Fruit fly (Drosophila melanogaster) whole organism, prepupa: Measurements from ENCODE around the gene CG14740.

Experiments used
- Blimp-1 ChIP-seq: fragments of 200-800 bp; sonication (Bioruptor generic); optimal IDR thresholded peaks from 3 replicates; lab custom pipeline; 2017; ENCODE audit warnings: missing biosample characterization, missing genetic modification characterization, mild to moderate bottlenecking, moderate library complexity, missing genetic modification reagents
- CG10631 ChIP-seq: fragments of 200-800 bp; sonication (Bioruptor generic); optimal IDR thresholded peaks from 2 replicates; lab custom pipeline; 2016; ENCODE audit warnings: missing biosample characterization, missing genetic modification characterization
- CG10669 ChIP-seq: fragments of 200-800 bp; sonication (Bioruptor generic); optimal IDR thresholded peaks from 3 replicates; lab custom pipeline; 2018; ENCODE audit warnings: missing biosample characterization, mild to moderate bottlenecking, missing genetic modification characterization, moderate library complexity
- CG11294 ChIP-seq: fragments of 200-800 bp; sonication (Bioruptor generic); IDR thresholded peaks from 2 replicates; pipeline ENCODE4 v1.3.6; 2022; ENCODE audit warnings: missing biosample characterization, missing genetic modification characterization
- CG11762 ChIP-seq: fragments of 200-800 bp; sonication (Bioruptor generic); optimal IDR thresholded peaks from 3 replicates; lab custom pipeline; 2016; ENCODE audit warnings: missing biosample characterization, missing genetic modification characterization; ENCODE audit not compliant: insufficient read depth
- CG16779 ChIP-seq: fragments of 200-800 bp; sonication (Bioruptor generic); optimal IDR thresholded peaks from 3 replicates; lab custom pipeline; 2017; ENCODE audit warnings: missing biosample characterization, mild to moderate bottlenecking, missing genetic modification characterization
- CG3032 ChIP-seq: fragments of 200-800 bp; optimal IDR thresholded peaks from 2 replicates; lab custom pipeline; 2019; ENCODE audit warnings: missing biosample characterization, mild to moderate bottlenecking, missing genetic modification characterization, moderate library complexity
- CG31627 ChIP-seq: fragments of 200-800 bp; sonication (Bioruptor generic); optimal IDR thresholded peaks from 3 replicates; lab custom pipeline; 2016; ENCODE audit warnings: missing biosample characterization, missing genetic modification characterization
- CG32006 ChIP-seq: fragments of 200-800 bp; sonication (Bioruptor generic); optimal IDR thresholded peaks from 3 replicates; lab custom pipeline; 2017; ENCODE audit warnings: missing biosample characterization, mild to moderate bottlenecking, missing genetic modification characterization
- CG34406 ChIP-seq: fragments of 200-800 bp; sonication (Bioruptor generic); optimal IDR thresholded peaks from 3 replicates; lab custom pipeline; 2016; ENCODE audit warnings: missing biosample characterization, missing genetic modification characterization
- CG3919 ChIP-seq: fragments of 200-800 bp; sonication (Bioruptor generic); optimal IDR thresholded peaks from 3 replicates; lab custom pipeline; 2016; ENCODE audit warnings: missing biosample characterization, missing genetic modification characterization
- CG4318 ChIP-seq: fragments of 200-800 bp; sonication (Bioruptor generic); optimal IDR thresholded peaks from 3 replicates; lab custom pipeline; 2017; ENCODE audit warnings: missing biosample characterization, mild to moderate bottlenecking, missing genetic modification characterization
- CG6163 ChIP-seq: fragments of 200-800 bp; sonication (Bioruptor generic); IDR thresholded peaks from 3 replicates; pipeline ENCODE4 v1.3.6; 2022; ENCODE audit warnings: missing biosample characterization, missing genetic modification characterization
- CG6808 ChIP-seq: fragments of 200-800 bp; sonication (Bioruptor generic); optimal IDR thresholded peaks from 3 replicates; lab custom pipeline; 2017; ENCODE audit warnings: missing biosample characterization, missing genetic modification characterization, mild to moderate bottlenecking, moderate library complexity, missing genetic modification reagents
- CG6854 ChIP-seq: fragments of 200-800 bp; sonication (Bioruptor generic); optimal IDR thresholded peaks from 2 replicates; lab custom pipeline; 2017; ENCODE audit warnings: missing biosample characterization, mild to moderate bottlenecking, missing genetic modification characterization
- CG7368 ChIP-seq: fragments of 200-800 bp; sonication (Bioruptor generic); optimal IDR thresholded peaks from 3 replicates; lab custom pipeline; 2016; ENCODE audit warnings: missing biosample characterization, missing genetic modification characterization
- CG8119 ChIP-seq: fragments of 200-800 bp; sonication (Bioruptor generic); IDR thresholded peaks from 3 replicates; pipeline ENCODE4 v1.3.6; 2022; ENCODE audit warnings: missing biosample characterization, missing genetic modification characterization
- CG8319 ChIP-seq: fragments of 200-800 bp; sonication (Bioruptor generic); optimal IDR thresholded peaks from 3 replicates; lab custom pipeline; 2016; ENCODE audit warnings: missing biosample characterization, missing genetic modification characterization
- Eip75B ChIP-seq: fragments of 200-800 bp; sonication (Bioruptor generic); optimal IDR thresholded peaks from 3 replicates; lab custom pipeline; 2016; ENCODE audit warnings: missing biosample characterization, missing genetic modification characterization
- Eip78C ChIP-seq: fragments of 200-800 bp; sonication (Bioruptor generic); peaks from one replicate; lab custom pipeline; 2016; ENCODE audit warnings: missing biosample characterization, missing genetic modification characterization
- Eip93F ChIP-seq: fragments of 200-800 bp; sonication (Bioruptor generic); optimal IDR thresholded peaks from 2 replicates; lab custom pipeline; 2016; ENCODE audit warnings: missing biosample characterization, mild to moderate bottlenecking, missing genetic modification characterization
- Ets96B ChIP-seq: fragments of 200-800 bp; optimal IDR thresholded peaks from 2 replicates; lab custom pipeline; 2019; ENCODE audit warnings: missing biosample characterization, mild to moderate bottlenecking, missing genetic modification characterization, moderate library complexity
- Gug ChIP-seq: fragments of 200-800 bp; sonication (Bioruptor generic); IDR thresholded peaks from 2 replicates; pipeline ENCODE4 v1.3.6; 2022; ENCODE audit warnings: missing biosample characterization, missing genetic modification characterization
- Hr38 ChIP-seq: sonication (Bioruptor generic); optimal IDR thresholded peaks from 2 replicates; lab custom pipeline; 2016; ENCODE audit warnings: missing biosample characterization, missing genetic modification characterization
- Hr39 ChIP-seq: fragments of 200-800 bp; sonication (Bioruptor generic); optimal IDR thresholded peaks from 2 replicates; lab custom pipeline; 2016; ENCODE audit warnings: missing biosample characterization, missing genetic modification characterization
- Hr4 ChIP-seq: fragments of 200-800 bp; sonication (Bioruptor generic); optimal IDR thresholded peaks from 3 replicates; lab custom pipeline; 2016; ENCODE audit warnings: missing biosample characterization, missing genetic modification characterization
- Lpt ChIP-seq: fragments of 200-800 bp; sonication (Bioruptor generic); optimal IDR thresholded peaks from 3 replicates; lab custom pipeline; 2016; ENCODE audit warnings: missing biosample characterization, missing genetic modification characterization
- Met ChIP-seq: fragments of 200-800 bp; sonication (Bioruptor generic); optimal IDR thresholded peaks from 3 replicates; lab custom pipeline; 2016; ENCODE audit warnings: missing biosample characterization, missing genetic modification characterization
- OdsH ChIP-seq: fragments of 200-800 bp; sonication (Bioruptor generic); optimal IDR thresholded peaks from 3 replicates; lab custom pipeline; 2016; ENCODE audit warnings: missing biosample characterization, missing genetic modification characterization
- Sox102F ChIP-seq: fragments of 200-800 bp; sonication (Bioruptor generic); optimal IDR thresholded peaks from 2 replicates; lab custom pipeline; 2016; ENCODE audit warnings: missing biosample characterization, mild to moderate bottlenecking, missing genetic modification characterization
- Sox14 ChIP-seq: fragments of 200-800 bp; sonication (Bioruptor generic); optimal IDR thresholded peaks from 3 replicates; lab custom pipeline; 2016; ENCODE audit warnings: missing biosample characterization, missing genetic modification characterization
- Sox15 ChIP-seq: fragments of 200-800 bp; sonication (Bioruptor generic); optimal IDR thresholded peaks from 3 replicates; lab custom pipeline; 2016; ENCODE audit warnings: missing biosample characterization, missing genetic modification characterization
- achi ChIP-seq: fragments of 200-800 bp; sonication (Bioruptor generic); optimal IDR thresholded peaks from 3 replicates; lab custom pipeline; 2016; ENCODE audit warnings: missing biosample characterization, missing genetic modification characterization
- acj6 ChIP-seq: fragments of 200-800 bp; sonication (Bioruptor generic); optimal IDR thresholded peaks from 3 replicates; lab custom pipeline; 2016; ENCODE audit warnings: missing biosample characterization, missing genetic modification characterization
- dsx ChIP-seq: fragments of 200-800 bp; optimal IDR thresholded peaks from 3 replicates; lab custom pipeline; 2019; ENCODE audit warnings: missing biosample characterization, mild to moderate bottlenecking, missing genetic modification characterization, moderate library complexity; ENCODE audit not compliant: poor library complexity, severe bottlenecking
- eg ChIP-seq: fragments of 200-800 bp; sonication (Bioruptor generic); IDR thresholded peaks from 3 replicates; pipeline ENCODE4 v1.3.6; 2022; ENCODE audit warnings: missing biosample characterization, missing genetic modification characterization
- esn ChIP-seq: fragments of 200-800 bp; sonication (Bioruptor generic); optimal IDR thresholded peaks from 2 replicates; lab custom pipeline; 2016; ENCODE audit warnings: missing biosample characterization, mild to moderate bottlenecking, missing genetic modification characterization, moderate library complexity
- fd85E ChIP-seq: fragments of 200-800 bp; sonication (Bioruptor generic); optimal IDR thresholded peaks from 3 replicates; lab custom pipeline; 2016; ENCODE audit warnings: missing biosample characterization, missing genetic modification characterization
- fkh ChIP-seq: fragments of 200-800 bp; sonication (Bioruptor generic); optimal IDR thresholded peaks from 3 replicates; lab custom pipeline; 2017; ENCODE audit warnings: missing biosample characterization, mild to moderate bottlenecking, missing genetic modification characterization, moderate library complexity
- lz ChIP-seq: fragments of 200-800 bp; sonication (Bioruptor generic); optimal IDR thresholded peaks from 3 replicates; lab custom pipeline; 2016; ENCODE audit warnings: missing biosample characterization, missing genetic modification characterization
- net ChIP-seq: fragments of 200-800 bp; sonication (Bioruptor generic); optimal IDR thresholded peaks from 3 replicates; lab custom pipeline; 2016; ENCODE audit warnings: missing biosample characterization, missing genetic modification characterization
- pdm3 ChIP-seq: fragments of 200-800 bp; sonication (Bioruptor generic); optimal IDR thresholded peaks from 3 replicates; lab custom pipeline; 2016; ENCODE audit warnings: missing biosample characterization, missing genetic modification characterization
- ss ChIP-seq, 2 experiments: fragments of 200-800 bp; sonication (Bioruptor generic); optimal IDR thresholded peaks; 2 replicates in 1 of 2; 3 replicates in 1 of 2; lab custom pipeline; 2017 to 2018; ENCODE audit warnings: mild to moderate bottlenecking in 2 of 2, missing biosample characterization in 2 of 2, missing genetic modification characterization in 2 of 2, moderate library complexity in 1 of 2
- svp ChIP-seq: fragments of 200-800 bp; sonication (Bioruptor generic); peaks from one replicate; lab custom pipeline; 2016; ENCODE audit warnings: missing biosample characterization, missing genetic modification characterization
- topi ChIP-seq: fragments of 200-800 bp; sonication (Bioruptor generic); optimal IDR thresholded peaks from 3 replicates; lab custom pipeline; 2016; ENCODE audit warnings: missing biosample characterization, missing genetic modification characterization
- vri ChIP-seq: fragments of 200-800 bp; sonication (Bioruptor generic); optimal IDR thresholded peaks from 3 replicates; lab custom pipeline; 2016; ENCODE audit warnings: missing biosample characterization, mild to moderate bottlenecking, missing genetic modification characterization

The CG14740 gene

DNA sequence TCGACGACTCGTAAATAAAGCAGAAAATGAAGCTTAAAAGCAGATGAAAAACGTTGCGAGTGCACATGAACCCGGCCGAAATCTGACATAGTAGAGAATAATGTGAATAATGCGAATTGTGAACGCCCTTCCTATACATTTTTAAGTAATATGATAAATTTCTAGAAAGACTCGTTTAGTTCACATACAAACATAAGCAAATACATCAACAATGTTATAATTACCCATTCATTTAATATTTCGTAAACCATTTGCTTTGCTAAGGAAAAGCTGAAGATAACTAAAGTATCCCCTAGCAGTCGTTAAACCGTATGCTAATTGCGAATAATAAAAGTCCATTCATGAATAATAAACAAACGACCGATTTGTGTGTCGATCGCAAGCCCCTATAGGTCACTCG is 20.8 kb upstream of the CG14740 start (continued):
- no peak for TF ChIP-seq CG11762 (GFP tag; lab: Kevin White, UChicago)
- no peak for TF ChIP-seq OdsH (GFP tag; lab: Kevin White, UChicago)
- TF ChIP-seq topi: peak; percentile 4
- TF ChIP-seq dsx: no peak
- peak; percentile 4 for TF ChIP-seq net (GFP tag; lab: Kevin White, UChicago)
- no peak for TF ChIP-seq CG6808 (GFP tag; lab: Kevin White, UChicago)
- TF ChIP-seq Eip75B (GFP tag; lab: Kevin White, UChicago): no peak
- peak; percentile 19 for TF ChIP-seq fkh (GFP tag; lab: Kevin White, UChicago)
- TF ChIP-seq esn: peak; percentile 33
- TF ChIP-seq Gug (GFP tag; lab: Robert Waterston, UW): no peak
- TF ChIP-seq CG10669: no peak
- no peak for TF ChIP-seq achi (GFP tag; lab: Kevin White, UChicago)
- TF ChIP-seq acj6 (GFP tag; lab: Kevin White, UChicago): peak; percentile 15
- no peak for TF ChIP-seq CG16779
- TF ChIP-seq Ets96B (tag; lab: Kevin White, UChicago): no peak
- TF ChIP-seq CG8119 (GFP tag; lab: Robert Waterston, UW): no peak
- peak; percentile 9 for TF ChIP-seq CG34406 (GFP tag; lab: Kevin White, UChicago)
- TF ChIP-seq, all 60 proteins: peak for 18

DNA sequence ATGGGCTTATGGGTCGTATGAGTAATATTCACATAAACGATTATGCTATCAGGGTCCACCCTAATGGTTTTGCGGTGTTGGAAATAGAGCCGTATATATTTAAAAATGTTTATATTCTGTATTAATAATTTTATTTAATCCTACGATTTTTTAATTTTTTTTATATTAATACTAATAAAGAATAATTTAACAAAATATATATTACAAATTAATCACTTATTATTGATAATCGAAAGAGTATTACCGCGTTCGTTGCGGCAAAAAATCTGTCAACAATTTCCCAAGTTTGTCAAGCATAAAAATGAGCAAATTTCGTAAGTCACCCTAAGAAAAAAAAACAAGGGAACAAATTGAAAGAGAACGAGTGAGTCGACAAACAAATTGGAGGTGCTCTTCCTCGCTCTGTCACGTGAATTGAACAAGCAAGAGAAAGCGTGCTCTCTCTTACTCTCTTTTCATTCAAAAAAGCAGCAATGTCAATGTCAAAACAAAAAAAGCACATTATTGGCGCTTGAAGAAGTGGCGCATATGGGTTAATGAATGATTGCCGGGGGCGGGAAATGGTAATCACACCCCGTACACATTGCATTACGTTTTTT is 17.7 kb upstream of the CG14740 start:
- TF ChIP-seq CG31627 (GFP tag; lab: Kevin White, UChicago): no peak
- no peak for TF ChIP-seq Eip75B (GFP tag; lab: Kevin White, UChicago)
- peak; percentile 63 for TF ChIP-seq svp
- no peak for TF ChIP-seq CG3919
- peak; percentile 12; the same call in 1 of the 3 replicates for TF ChIP-seq CG6163 (GFP tag; lab: Robert Waterston, UW)
- peak; percentile 36 for TF ChIP-seq Eip78C
- TF ChIP-seq CG11294 (GFP tag; lab: Robert Waterston, UW): no peak
- TF ChIP-seq, all 60 proteins: peak for 3

- peak; percentile 39 for TF ChIP-seq CG8319 (GFP tag; lab: Kevin White, UChicago)
- TF ChIP-seq CG32006 (GFP tag; lab: Kevin White, UChicago): peak; percentile 63
- peak; percentile 34 for TF ChIP-seq pdm3 (GFP tag; lab: Kevin White, UChicago)
- TF ChIP-seq Met: peak; percentile 71
- no peak for TF ChIP-seq CG6854 (GFP tag; lab: Kevin White, UChicago)
- no peak for TF ChIP-seq Hr38 (GFP tag; lab: Kevin White, UChicago)
- TF ChIP-seq Sox15 (GFP tag; lab: Kevin White, UChicago): peak; percentile 48
- TF ChIP-seq CG7368 (GFP tag; lab: Kevin White, UChicago): peak; percentile 71
- peak; percentile 7 for TF ChIP-seq CG4318 (GFP tag; lab: Kevin White, UChicago)
- TF ChIP-seq Sox14 (GFP tag; lab: Kevin White, UChicago): peak; percentile 32
- TF ChIP-seq CG34406 (GFP tag; lab: Kevin White, UChicago): peak; percentile 77
- TF ChIP-seq Hr4 (GFP tag; lab: Kevin White, UChicago): peak; percentile 41
- peak; percentile 55 for TF ChIP-seq lz
- peak; percentile 85 for TF ChIP-seq svp
- peak; percentile 87 for TF ChIP-seq CG6163 (GFP tag; lab: Robert Waterston, UW)
- TF ChIP-seq Eip78C: no peak
- peak; percentile 54 for TF ChIP-seq net (GFP tag; lab: Kevin White, UChicago)
- peak; percentile 86 for TF ChIP-seq CG3032 (tag; lab: Kevin White, UChicago)
- peak; percentile 38 for TF ChIP-seq Hr39
- TF ChIP-seq CG11762 (GFP tag; lab: Kevin White, UChicago): peak; percentile 71
- TF ChIP-seq eg (GFP tag; lab: Robert Waterston, UW): peak; percentile 79
- TF ChIP-seq esn: peak; percentile 82
- peak; percentile 82 for TF ChIP-seq CG10631 (GFP tag; lab: Kevin White, UChicago)
- TF ChIP-seq CG16779: peak; percentile 53
- peak; percentile 21 for TF ChIP-seq Eip93F (GFP tag; lab: Kevin White, UChicago)
- peak; percentile 58 for TF ChIP-seq Blimp-1 (GFP tag; lab: Kevin White, UChicago)
- peak; percentile 55 for TF ChIP-seq vri (GFP tag; lab: Kevin White, UChicago)
- TF ChIP-seq Eip75B (GFP tag; lab: Kevin White, UChicago): peak; percentile 62
- peak; percentile 62 for TF ChIP-seq Lpt (GFP tag; lab: Kevin White, UChicago)
- TF ChIP-seq fkh (GFP tag; lab: Kevin White, UChicago): no peak
- peak; percentile 79 for TF ChIP-seq dsx
- TF ChIP-seq Sox102F (GFP tag; lab: Kevin White, UChicago): peak; percentile 68
- TF ChIP-seq ss (GFP tag; optimal IDR thresholded peaks at IDR 0.05; lab: Kevin White, UChicago): peak; percentile 51 to 81
- TF ChIP-seq fd85E (GFP tag; lab: Kevin White, UChicago): no peak
- TF ChIP-seq acj6 (GFP tag; lab: Kevin White, UChicago): peak; percentile 78
- peak; percentile 74 for TF ChIP-seq achi (GFP tag; lab: Kevin White, UChicago)
Measured at dm6 chr3R:12078961-12079360, 16.2 kb upstream of the CG14740 start.
